Fruit fly (Drosophila melanogaster): ENCODE measurements around the gene Atx2.
A peak's percentile ranks its signal among the peaks of the same experiment; 100 is the strongest.

DNA sequence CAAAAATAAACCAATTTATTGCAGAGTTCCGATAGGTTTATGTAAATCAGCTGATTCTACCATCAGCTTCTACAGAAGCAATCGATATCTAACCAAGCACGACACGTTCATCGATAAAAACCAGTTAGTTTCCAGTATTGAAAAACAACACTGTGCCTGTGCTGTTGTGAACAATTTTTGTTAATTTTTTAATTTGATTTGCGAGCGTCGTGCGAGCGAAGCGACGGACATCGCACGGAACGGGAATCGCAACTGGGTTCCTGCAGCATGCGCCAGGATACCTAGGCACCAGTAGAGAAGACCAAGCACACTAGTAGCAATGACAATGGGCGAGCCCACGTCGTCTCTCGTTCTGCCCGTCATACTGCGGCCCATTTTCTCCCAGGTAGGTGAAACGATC, 36.4 kb upstream of the Atx2 start, which contains the start of the genes Ccm3 and CG6136:
- TF ChIP-seq CTCF (optimal IDR thresholded peaks at IDR 0.05) (peak in 1 of 2 experiments; percentile 2), CG8478 (optimal IDR thresholded peaks at IDR 0.05) (no peak)

Data from S2 (cell line).